Fruit fly (Drosophila melanogaster) whole organism: Measurements from ENCODE around the gene CG11151.

Experiments used
- CG8478 ChIP-seq: fragments of >200 bp; optimal IDR thresholded peaks from 2 replicates; lab custom pipeline; 2018; ENCODE audit warnings: inconsistent platforms
- Dll ChIP-seq: fragments of >200 bp; optimal IDR thresholded peaks from 2 replicates; lab custom pipeline; 2017
- pan ChIP-seq: fragments of >200 bp; optimal IDR thresholded peaks from 2 replicates; lab custom pipeline; 2017
- psq ChIP-seq: fragments of >200 bp; optimal IDR thresholded peaks from 2 replicates; lab custom pipeline; 2017
- usp ChIP-seq: fragments of >200 bp; optimal IDR thresholded peaks from 2 replicates; lab custom pipeline; 2017; ENCODE audit warnings: missing biosample characterization, missing genetic modification characterization, mixed read lengths

DNA sequence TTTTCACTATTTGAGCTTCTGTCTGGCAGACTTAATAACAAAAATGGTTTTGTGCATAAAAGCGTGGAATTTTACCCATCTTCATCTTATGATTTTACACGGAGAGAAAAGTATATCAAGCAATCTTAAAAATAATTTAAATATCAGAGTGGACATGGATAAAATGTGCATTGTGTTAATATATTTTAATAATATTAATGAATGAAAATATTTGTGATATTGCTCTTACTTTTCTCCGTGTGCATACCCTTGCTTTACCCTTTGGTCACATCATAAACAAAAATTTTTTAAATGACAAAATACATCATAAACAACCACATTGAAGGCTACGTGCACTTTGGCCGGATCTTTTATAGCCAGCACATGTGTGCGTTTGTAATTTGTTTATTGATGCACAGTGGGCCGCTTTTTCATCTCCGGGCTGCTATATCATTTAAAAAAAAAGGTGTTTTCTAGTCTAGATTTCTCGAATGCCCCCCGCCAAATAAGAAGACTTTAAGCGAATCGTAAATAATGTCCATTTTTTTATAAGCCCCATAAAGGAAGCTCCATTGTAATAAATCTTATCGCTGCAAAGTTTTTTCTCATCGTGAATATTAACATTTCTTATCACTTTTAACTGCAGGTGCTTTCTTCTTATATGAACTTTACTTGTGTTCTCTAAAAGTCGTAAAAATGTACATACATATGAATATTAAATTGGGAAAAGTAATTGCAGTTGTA lies 25.0 kb downstream of the CG11151 start:
- TF ChIP-seq Dll (lab: Kevin White, UChicago) (no peak), psq (lab: Kevin White, UChicago) (no peak), CG8478 (lab: Kevin White, UChicago) (no peak), usp (no peak), pan (lab: Kevin White, UChicago) (no peak)
